2 worm cellular contexts compared by ENCODE assay signal in genomic region chrIII:12221452-12221851, ce11.
TF ChIP-seq lines count a peak whose summit lies in the region.

No protein-coding gene starts in this region.

TF ChIP-seq in whole organism, L3 larva, 47 proteins besides CTCF, POLR2A, EP300 and RAD21:
- TF ChIP-seq nfya-1 (tag; optimal IDR thresholded peaks at IDR 0.05; lab: Kevin White, UChicago; ENCODE audit: insufficient read depth) (peak; percentile 63), elt-2 (tag; optimal IDR thresholded peaks at IDR 0.05; lab: Kevin White, UChicago) (no peak), elt-1 (tag; optimal IDR thresholded peaks at IDR 0.05; lab: Kevin White, UChicago) (no peak)

TF ChIP-seq in whole organism, late embryonic, 69 proteins besides CTCF, POLR2A, EP300 and RAD21:
- TF ChIP-seq syd-9 (tag; optimal IDR thresholded peaks at IDR 0.05; lab: Kevin White, UChicago) (no peak), ets-4 (tag; optimal IDR thresholded peaks at IDR 0.05; lab: Kevin White, UChicago) (no peak), T23F11.4 (GFP tag; optimal IDR thresholded peaks at IDR 0.05; lab: Kevin White, UChicago) (no peak), hlh-13 (GFP tag; optimal IDR thresholded peaks at IDR 0.05; lab: Kevin White, UChicago) (no peak), nfya-1 (tag; optimal IDR thresholded peaks at IDR 0.05; lab: Kevin White, UChicago) (peak; percentile 66)
TF ChIP-seq in whole organism, late embryonic: peak in this region for 1.

Comparison
In these comparisons a context has a peak if more than half of its experiments do, and no peak if none do; other contexts are left out.
1. Of the 9 proteins assayed by ChIP-seq in both whole organism, late embryonic and whole organism, L3 larva: peak only in whole organism, late embryonic: none; only in whole organism, L3 larva: none; in both: nfya-1; in neither: 8.